Worm (Caenorhabditis elegans) whole organism, L4 larva: ENCODE data around the gene pkc-1.

ENCODE experiments used
- F44E2.7 ChIP-seq: fragments of 200-800 bp; sonication (Bioruptor generic); IDR thresholded peaks from 2 replicates; pipeline ENCODE4 v2.1.2; 2022; ENCODE audit warnings: missing genetic modification characterization, missing compliant biosample characterization
- T20F7.1 ChIP-seq: fragments of 200-800 bp; sonication (Bioruptor generic); optimal IDR thresholded peaks from 2 replicates; lab custom pipeline; 2018; ENCODE audit warnings: mild to moderate bottlenecking, missing genetic modification characterization, missing compliant biosample characterization
- T26A8.4 ChIP-seq: fragments of 200-800 bp; sonication (Bioruptor generic); IDR thresholded peaks from 2 replicates; pipeline ENCODE4 v1.3.6; 2022; ENCODE audit warnings: missing genetic modification characterization, missing compliant biosample characterization
- Y105C5A.15 ChIP-seq: fragments of 200-800 bp; sonication (Bioruptor generic); IDR thresholded peaks from 2 replicates; pipeline ENCODE4 v1.3.6; 2022; ENCODE audit warnings: missing genetic modification characterization, missing compliant biosample characterization
- Y48G9A.11 ChIP-seq: fragments of 200-800 bp; sonication (Bioruptor generic); IDR thresholded peaks from 2 replicates; pipeline ENCODE4 v1.3.6; 2022; ENCODE audit warnings: missing genetic modification reagents, missing genetic modification characterization, missing compliant biosample characterization
- Y75B8A.6 ChIP-seq: fragments of 200-800 bp; sonication (Bioruptor generic); IDR thresholded peaks from 2 replicates; pipeline ENCODE4 v1.3.6; 2022; ENCODE audit warnings: missing genetic modification reagents, missing genetic modification characterization, missing compliant biosample characterization
- ZK337.2 ChIP-seq: fragments of 200-800 bp; sonication (Bioruptor generic); IDR thresholded peaks from 2 replicates; pipeline ENCODE4 v1.3.6; 2022; ENCODE audit warnings: missing genetic modification reagents, missing genetic modification characterization, missing compliant biosample characterization
- ZK546.5 ChIP-seq, 2 experiments: sonication (generic microtip); optimal IDR thresholded peaks; 2 replicates each; lab custom pipeline; 2017; ENCODE audit warnings: missing biosample characterization in 2 of 2, missing genetic modification characterization in 2 of 2
- aha-1 ChIP-seq: fragments of 150-350 bp; peaks from one replicate; lab custom pipeline; 2014; ENCODE audit warnings: missing biosample characterization, missing genetic modification characterization
- ceh-20 ChIP-seq: fragments of 200-800 bp; sonication (Bioruptor generic); IDR thresholded peaks from 2 replicates; pipeline ENCODE4 v1.3.6; 2022; ENCODE audit warnings: missing genetic modification reagents, missing genetic modification characterization, missing compliant biosample characterization
- ceh-32 ChIP-seq: sonication (generic microtip); optimal IDR thresholded peaks from 2 replicates; lab custom pipeline; 2016; ENCODE audit warnings: mild to moderate bottlenecking, missing genetic modification characterization, missing compliant biosample characterization; ENCODE audit not compliant: poor library complexity
- daf-16 ChIP-seq, 3 experiments: sonication (generic microtip); optimal IDR thresholded peaks; 2 replicates each; lab custom pipeline; 2016 to 2017; ENCODE audit warnings: missing genetic modification characterization in 3 of 3, missing genetic modification reagents in 3 of 3, mild to moderate bottlenecking in 2 of 3, missing compliant biosample characterization in 2 of 3, missing biosample characterization in 1 of 3, moderate library complexity in 1 of 3
- daf-8 ChIP-seq: fragments of 200-800 bp; sonication (Bioruptor generic); IDR thresholded peaks from 2 replicates; pipeline ENCODE4 v1.3.6; 2022; ENCODE audit warnings: missing genetic modification characterization, missing compliant biosample characterization
- dmd-6 ChIP-seq: fragments of 200-800 bp; sonication (Bioruptor generic); IDR thresholded peaks from 2 replicates; pipeline ENCODE4 v1.3.6; 2022; ENCODE audit warnings: missing genetic modification reagents, missing genetic modification characterization, missing compliant biosample characterization
- dmd-9 ChIP-seq: fragments of 200-800 bp; sonication (Bioruptor generic); IDR thresholded peaks from 2 replicates; pipeline ENCODE4 v1.3.6; 2022; ENCODE audit warnings: missing genetic modification reagents, missing genetic modification characterization, missing compliant biosample characterization
- dve-1 ChIP-seq: sonication (generic microtip); optimal IDR thresholded peaks from 2 replicates; lab custom pipeline; 2017; ENCODE audit warnings: antibody characterized with exemption, mild to moderate bottlenecking, missing genetic modification characterization, missing compliant biosample characterization; ENCODE audit not compliant: insufficient read depth
- egl-43 ChIP-seq: fragments of 200-800 bp; sonication (Bioruptor generic); IDR thresholded peaks from 2 replicates; pipeline ENCODE4 v1.3.6; 2022; ENCODE audit warnings: missing genetic modification reagents, missing genetic modification characterization, missing compliant biosample characterization
- fkh-10 ChIP-seq: fragments of 150-350 bp; optimal IDR thresholded peaks from 2 replicates; lab custom pipeline; 2014; ENCODE audit warnings: missing biosample characterization, missing genetic modification reagents, missing genetic modification characterization
- fos-1 ChIP-seq: fragments of 150-350 bp; optimal IDR thresholded peaks from 2 replicates; lab custom pipeline; 2014; ENCODE audit warnings: missing biosample characterization, missing genetic modification characterization
- gei-8 ChIP-seq: fragments of 200-800 bp; sonication (Bioruptor generic); optimal IDR thresholded peaks from 2 replicates; lab custom pipeline; 2018; ENCODE audit warnings: mild to moderate bottlenecking, missing genetic modification characterization, missing compliant biosample characterization
- hlh-30 ChIP-seq: sonication (generic microtip); optimal IDR thresholded peaks from 2 replicates; lab custom pipeline; 2017; ENCODE audit warnings: antibody characterized with exemption, mild to moderate bottlenecking, missing genetic modification characterization, missing compliant biosample characterization; ENCODE audit not compliant: insufficient read depth
- hmg-1.1 ChIP-seq: fragments of 200-800 bp; sonication (Bioruptor generic); IDR thresholded peaks from 2 replicates; pipeline ENCODE4 v1.3.6; 2022; ENCODE audit warnings: missing genetic modification reagents, missing genetic modification characterization, missing compliant biosample characterization
- lin-29 ChIP-seq: fragments of 200-800 bp; sonication (Bioruptor generic); IDR thresholded peaks from 2 replicates; pipeline ENCODE4 v1.3.6; 2022; ENCODE audit warnings: missing genetic modification reagents, missing genetic modification characterization, missing compliant biosample characterization
- lin-39 ChIP-seq: fragments of 150-350 bp; optimal IDR thresholded peaks from 2 replicates; lab custom pipeline; 2014; ENCODE audit warnings: missing biosample characterization, missing genetic modification reagents, missing genetic modification characterization
- lir-3 ChIP-seq: sonication (generic microtip); optimal IDR thresholded peaks from 2 replicates; lab custom pipeline; 2016; ENCODE audit warnings: mild to moderate bottlenecking, missing genetic modification characterization, missing compliant biosample characterization
- mep-1 ChIP-seq: fragments of 150-350 bp; sonication (generic microtip); optimal IDR thresholded peaks from 3 replicates; lab custom pipeline; 2014; ENCODE audit warnings: missing biosample characterization, missing genetic modification characterization
- mxl-2 ChIP-seq: fragments of 200-800 bp; sonication (Bioruptor generic); conservative IDR thresholded peaks from 2 replicates; pipeline ENCODE4 v1.3.6; 2022; ENCODE audit warnings: missing genetic modification reagents, missing genetic modification characterization, missing compliant biosample characterization
- mxl-3 ChIP-seq: fragments of 200-800 bp; sonication (Bioruptor generic); optimal IDR thresholded peaks from 2 replicates; lab custom pipeline; 2018; ENCODE audit warnings: mild to moderate bottlenecking, missing genetic modification characterization, missing compliant biosample characterization
- nhr-10 ChIP-seq: fragments of 150-350 bp; optimal IDR thresholded peaks from 2 replicates; lab custom pipeline; 2014; ENCODE audit warnings: missing biosample characterization, missing genetic modification characterization
- nhr-28 ChIP-seq: fragments of 150-350 bp; optimal IDR thresholded peaks from 2 replicates; lab custom pipeline; 2014; ENCODE audit warnings: missing biosample characterization, missing genetic modification characterization
- nhr-41 ChIP-seq: fragments of 200-800 bp; sonication (Bioruptor generic); IDR thresholded peaks from 2 replicates; pipeline ENCODE4 v1.3.6; 2022; ENCODE audit warnings: missing genetic modification reagents, missing genetic modification characterization, missing compliant biosample characterization
- nhr-48 ChIP-seq: sonication (generic microtip); optimal IDR thresholded peaks from 2 replicates; lab custom pipeline; 2016; ENCODE audit warnings: mild to moderate bottlenecking, missing genetic modification characterization, missing compliant biosample characterization
- nhr-6 ChIP-seq: fragments of 150-350 bp; optimal IDR thresholded peaks from 2 replicates; lab custom pipeline; 2014; ENCODE audit warnings: missing biosample characterization, missing genetic modification characterization
- nhr-77 ChIP-seq: fragments of 150-350 bp; optimal IDR thresholded peaks from 2 replicates; lab custom pipeline; 2014; ENCODE audit warnings: missing biosample characterization, missing genetic modification characterization
- pha-4 ChIP-seq, 2 experiments: fragments of 150-350 bp in 1 of 2; fragments of 200-800 bp in 1 of 2; sonication (Bioruptor generic) in 1 of 2; IDR thresholded peaks in 1 of 2; optimal IDR thresholded peaks in 1 of 2; 2 replicates each; pipeline versions ENCODE4 v1.3.6 to Lab custom; 2014 to 2022; ENCODE audit warnings: missing genetic modification characterization in 2 of 2, missing genetic modification reagents in 2 of 2, missing biosample characterization in 1 of 2, missing compliant biosample characterization in 1 of 2
- pqm-1 ChIP-seq: sonication (generic microtip); optimal IDR thresholded peaks from 2 replicates; lab custom pipeline; 2017; ENCODE audit warnings: missing biosample characterization, missing genetic modification characterization
- snpc-1.2 ChIP-seq: fragments of 200-800 bp; sonication (Bioruptor generic); IDR thresholded peaks from 2 replicates; pipeline ENCODE4 v1.3.6; 2022; ENCODE audit warnings: missing genetic modification reagents, missing genetic modification characterization, missing compliant biosample characterization
- spr-3 ChIP-seq: fragments of 200-800 bp; sonication (Bioruptor generic); optimal IDR thresholded peaks from 2 replicates; lab custom pipeline; 2018; ENCODE audit warnings: mild to moderate bottlenecking, missing genetic modification characterization, missing compliant biosample characterization
- unc-39 ChIP-seq: sonication (generic microtip); optimal IDR thresholded peaks from 2 replicates; lab custom pipeline; 2017; ENCODE audit warnings: missing biosample characterization, missing genetic modification characterization
- unc-62 ChIP-seq, 3 experiments: fragments of 150-350 bp in 1 of 3; sonication (generic microtip); optimal IDR thresholded peaks in 2 of 3; peaks in 1 of 3; 1 replicate in 1 of 3; 2 replicates in 2 of 3; lab custom pipeline; 2014 to 2017; ENCODE audit warnings: missing biosample characterization in 3 of 3, missing genetic modification characterization in 3 of 3, missing genetic modification reagents in 3 of 3, missing genotype in 1 of 3
- zip-11 ChIP-seq: fragments of 200-800 bp; sonication (Bioruptor generic); IDR thresholded peaks from 2 replicates; pipeline ENCODE4 v1.3.6; 2022; ENCODE audit warnings: missing genetic modification characterization, missing compliant biosample characterization
- ztf-11 ChIP-seq: fragments of 150-350 bp; optimal IDR thresholded peaks from 2 replicates; lab custom pipeline; 2014; ENCODE audit warnings: missing biosample characterization, missing genetic modification characterization

Gene pkc-1

ce11 chrV:12032060-12032459, at the start of gene pkc-1:
Gene pkc-1 (minus strand): TSS chrV:12032160.
- no peak for TF ChIP-seq mxl-3 (GFP tag; lab: Kevin White, UChicago)
- no peak for TF ChIP-seq mxl-2 (GFP tag; lab: Robert Waterston, UW)
- no peak for TF ChIP-seq pqm-1 (tag; lab: Kevin White, UChicago)
- no peak for TF ChIP-seq fos-1
- TF ChIP-seq aha-1 (tag; lab: Kevin White, UChicago): peak; percentile 52
- TF ChIP-seq zip-11 (GFP tag; lab: Robert Waterston, UW): no peak
- TF ChIP-seq ZK337.2 (GFP tag; lab: Robert Waterston, UW): no peak
- TF ChIP-seq unc-62 (GFP tag; optimal IDR thresholded peaks at IDR 0.05 in 1 of 2; lab: Kevin White, UChicago): no peak
- TF ChIP-seq unc-62 (tag; optimal IDR thresholded peaks at IDR 0.05; lab: Kevin White, UChicago): no peak

ce11 chrV:12080274-12080673, 48.3 kb upstream of the pkc-1 start, which contains the start of gene R07B7.9:
Gene R07B7.9 (minus strand): TSS chrV:12080374.
- TF ChIP-seq snpc-1.2 (GFP tag; lab: Robert Waterston, UW): no peak
- TF ChIP-seq nhr-6: no peak

ce11 chrV:12075983-12076382, 44.0 kb upstream of the pkc-1 start:
- TF ChIP-seq dmd-9: no peak
- no peak for TF ChIP-seq ceh-32
- no peak for TF ChIP-seq lin-29 (GFP tag; lab: Robert Waterston, UW)
- TF ChIP-seq spr-3: no peak
- TF ChIP-seq T20F7.1 (GFP tag; lab: Kevin White, UChicago): no peak
- TF ChIP-seq ceh-20: no peak
- no peak for TF ChIP-seq mxl-3 (GFP tag; lab: Kevin White, UChicago)
- no peak for TF ChIP-seq Y48G9A.11
- no peak for TF ChIP-seq lir-3 (tag; lab: Kevin White, UChicago)
- peak; percentile 41 for TF ChIP-seq nhr-77 (tag; lab: Kevin White, UChicago)
- TF ChIP-seq snpc-1.2 (GFP tag; lab: Robert Waterston, UW): no peak
- TF ChIP-seq ZK546.5 (tag; optimal IDR thresholded peaks at IDR 0.05; lab: Kevin White, UChicago): no peak
- TF ChIP-seq lin-39 (tag; lab: Kevin White, UChicago): no peak
- peak; percentile 60 for TF ChIP-seq pqm-1 (tag; lab: Kevin White, UChicago)
- no peak for TF ChIP-seq aha-1 (tag; lab: Kevin White, UChicago)
- TF ChIP-seq egl-43 (GFP tag; lab: Robert Waterston, UW): no peak
- no peak for TF ChIP-seq daf-16 (GFP tag; optimal IDR thresholded peaks at IDR 0.05; lab: Kevin White, UChicago)
- TF ChIP-seq daf-16 (tag; optimal IDR thresholded peaks at IDR 0.05; lab: Kevin White, UChicago): peak; percentile 73
- TF ChIP-seq pha-4 (GFP tag; IDR thresholded peaks at IDR 0.05; lab: Robert Waterston, UW): no peak
- no peak for TF ChIP-seq pha-4 (tag; optimal IDR thresholded peaks at IDR 0.05; lab: Kevin White, UChicago)
- TF ChIP-seq daf-8 (GFP tag; lab: Robert Waterston, UW): no peak
- no peak for TF ChIP-seq Y105C5A.15
- no peak for TF ChIP-seq mep-1 (tag; lab: Kevin White, UChicago)
- no peak for TF ChIP-seq gei-8 (GFP tag; lab: Kevin White, UChicago)
- peak; percentile 67 for TF ChIP-seq nhr-28 (tag; lab: Kevin White, UChicago)
- peak; percentile 26 for TF ChIP-seq dve-1
- TF ChIP-seq nhr-10 (tag; lab: Kevin White, UChicago): no peak
- no peak for TF ChIP-seq hlh-30 (tag; lab: Kevin White, UChicago)
- no peak for TF ChIP-seq nhr-41 (GFP tag; lab: Robert Waterston, UW)
- no peak for TF ChIP-seq F44E2.7 (GFP tag; lab: Robert Waterston, UW)
- TF ChIP-seq Y75B8A.6 (GFP tag; lab: Robert Waterston, UW): no peak
- no peak for TF ChIP-seq ztf-11 (tag; lab: Kevin White, UChicago)
- TF ChIP-seq hmg-1.1 (GFP tag; lab: Robert Waterston, UW): no peak
- TF ChIP-seq dmd-6 (GFP tag; lab: Robert Waterston, UW): peak; percentile 51
- no peak for TF ChIP-seq unc-39 (tag; lab: Kevin White, UChicago)
- no peak for TF ChIP-seq fkh-10 (GFP tag; lab: Kevin White, UChicago)
- no peak for TF ChIP-seq T26A8.4 (GFP tag; lab: Robert Waterston, UW)
- no peak for TF ChIP-seq nhr-48 (tag; lab: Kevin White, UChicago)
